Fruit fly (Drosophila melanogaster) whole organism, wandering third instar larva: Measurements from ENCODE around the gene Kap-alpha1.

Experiments used
- Abd-B ChIP-seq: fragments of >200 bp; optimal IDR thresholded peaks from 2 replicates; lab custom pipeline; 2017; ENCODE audit warnings: missing biosample characterization, missing genetic modification characterization
- CG32264 ChIP-seq: fragments of 200-800 bp; sonication (Bioruptor generic); optimal IDR thresholded peaks from 2 replicates; lab custom pipeline; 2016; ENCODE audit warnings: missing biosample characterization, missing genetic modification characterization
- CG9705 ChIP-seq: fragments of 200-800 bp; sonication (Bioruptor generic); optimal IDR thresholded peaks from 2 replicates; lab custom pipeline; 2018; ENCODE audit warnings: missing biosample characterization, mild to moderate bottlenecking, missing genetic modification characterization
- CrebA ChIP-seq: fragments of 200-800 bp; sonication (Bioruptor generic); optimal IDR thresholded peaks from 2 replicates; lab custom pipeline; 2016; ENCODE audit warnings: missing biosample characterization, mild to moderate bottlenecking, missing genetic modification characterization, borderline replicate concordance
- Dfd ChIP-seq: fragments of >200 bp; optimal IDR thresholded peaks from 2 replicates; lab custom pipeline; 2017; ENCODE audit warnings: missing biosample characterization, missing genetic modification characterization
- Dif ChIP-seq: fragments of 200-275, 200-300 bp; sonication (Bioruptor generic); optimal IDR thresholded peaks from 2 replicates; lab custom pipeline; 2018; ENCODE audit warnings: missing biosample characterization, missing genetic modification characterization; ENCODE audit not compliant: partially characterized antibody
- GATAd ChIP-seq: sonication (Bioruptor generic); optimal IDR thresholded peaks from 2 replicates; lab custom pipeline; 2016; ENCODE audit warnings: missing biosample characterization, missing genetic modification characterization
- HLH106 ChIP-seq: fragments of 200-800 bp; optimal IDR thresholded peaks from 3 replicates; lab custom pipeline; 2019; ENCODE audit warnings: missing biosample characterization, mild to moderate bottlenecking, missing genetic modification characterization, moderate library complexity
- Hnf4 ChIP-seq: fragments of 200-800 bp; sonication (Bioruptor generic); optimal IDR thresholded peaks from 2 replicates; lab custom pipeline; 2016; ENCODE audit warnings: missing biosample characterization, mild to moderate bottlenecking, missing genetic modification characterization
- Hr78 ChIP-seq: fragments of >200 bp; optimal IDR thresholded peaks from 2 replicates; lab custom pipeline; 2017; ENCODE audit warnings: missing biosample characterization, missing genetic modification characterization
- Hr83 ChIP-seq: fragments of 200-300 bp; sonication (Bioruptor generic); optimal IDR thresholded peaks from 2 replicates; lab custom pipeline; 2016; ENCODE audit warnings: missing biosample characterization, mild to moderate bottlenecking, missing genetic modification characterization, moderate library complexity; ENCODE audit not compliant: poor library complexity, severe bottlenecking
- Jra ChIP-seq: sonication (Bioruptor generic); optimal IDR thresholded peaks from 2 replicates; lab custom pipeline; 2016; ENCODE audit warnings: missing biosample characterization, missing genetic modification characterization
- Mio ChIP-seq: sonication (Bioruptor generic); optimal IDR thresholded peaks from 2 replicates; lab custom pipeline; 2016; ENCODE audit warnings: missing biosample characterization, missing genetic modification characterization
- Myc ChIP-seq: fragments of >200 bp; optimal IDR thresholded peaks from 2 replicates; lab custom pipeline; 2017
- N ChIP-seq: fragments of >200 bp; optimal IDR thresholded peaks from 2 replicates; lab custom pipeline; 2018; ENCODE audit warnings: missing biosample characterization, missing external identifiers, missing genetic modification characterization
- OdsH ChIP-seq: fragments of 200-800 bp; sonication (Bioruptor generic); optimal IDR thresholded peaks from 2 replicates; lab custom pipeline; 2016; ENCODE audit warnings: missing biosample characterization, mild to moderate bottlenecking, missing genetic modification characterization
- Rel ChIP-seq, 2 experiments: fragments of 200-800 bp; sonication (Bioruptor generic) in 1 of 2; optimal IDR thresholded peaks; 2 replicates in 1 of 2; 3 replicates in 1 of 2; lab custom pipeline; 2016 to 2019; ENCODE audit warnings: mild to moderate bottlenecking in 2 of 2, missing biosample characterization in 2 of 2, missing genetic modification characterization in 2 of 2, moderate library complexity in 1 of 2
- Sp1 ChIP-seq: fragments of 200-800 bp; sonication (Bioruptor generic); optimal IDR thresholded peaks from 3 replicates; lab custom pipeline; 2019; ENCODE audit warnings: missing biosample characterization, mild to moderate bottlenecking, missing genetic modification characterization, moderate library complexity
- Vsx2 ChIP-seq: fragments of 200-300, 225-300 bp; sonication (Bioruptor generic); optimal IDR thresholded peaks from 2 replicates; lab custom pipeline; 2018; ENCODE audit warnings: missing biosample characterization, missing genetic modification characterization; ENCODE audit not compliant: partially characterized antibody
- br ChIP-seq: fragments of 200-800 bp; sonication (Bioruptor generic); optimal IDR thresholded peaks from 2 replicates; lab custom pipeline; 2016; ENCODE audit warnings: missing biosample characterization, missing genetic modification characterization
- brk ChIP-seq: fragments of 200-800 bp; sonication (Bioruptor generic); optimal IDR thresholded peaks from 2 replicates; lab custom pipeline; 2016; ENCODE audit warnings: missing biosample characterization, mild to moderate bottlenecking, missing genetic modification characterization
- dl ChIP-seq, 2 experiments: fragments of 175-275, 200-275 bp in 1 of 2; fragments of 200-275 bp in 1 of 2; sonication (Bioruptor generic); optimal IDR thresholded peaks; lab custom pipeline; 2018; ENCODE audit warnings: mild to moderate bottlenecking in 2 of 2, missing biosample characterization in 2 of 2, missing genetic modification characterization in 2 of 2, moderate library complexity in 2 of 2; ENCODE audit not compliant: partially characterized antibody in 2 of 2, insufficient read depth in 1 of 2
- dmrt93B ChIP-seq: fragments of 200-800 bp; sonication (Bioruptor generic); optimal IDR thresholded peaks from 2 replicates; lab custom pipeline; 2018; ENCODE audit warnings: missing biosample characterization, mild to moderate bottlenecking, missing genetic modification characterization
- dsf ChIP-seq: sonication (Bioruptor generic); optimal IDR thresholded peaks from 2 replicates; lab custom pipeline; 2016; ENCODE audit warnings: missing biosample characterization, missing genetic modification characterization, borderline replicate concordance
- ey ChIP-seq: fragments of 200-800 bp; sonication (Bioruptor generic); optimal IDR thresholded peaks from 2 replicates; lab custom pipeline; 2016; ENCODE audit warnings: missing biosample characterization, missing genetic modification characterization
- foxo ChIP-seq, 2 experiments: fragments of 200-800 bp; sonication (Bioruptor generic); optimal IDR thresholded peaks; 2 replicates in 1 of 2; 3 replicates in 1 of 2; lab custom pipeline; 2016 to 2017; ENCODE audit warnings: missing biosample characterization in 2 of 2, missing genetic modification characterization in 2 of 2
- fru ChIP-seq: fragments of 200-800 bp; sonication (Bioruptor generic); optimal IDR thresholded peaks from 3 replicates; lab custom pipeline; 2016; ENCODE audit warnings: missing biosample characterization, mild to moderate bottlenecking, missing genetic modification characterization
- h ChIP-seq: fragments of 200-800 bp; sonication (Bioruptor generic); optimal IDR thresholded peaks from 3 replicates; lab custom pipeline; 2016; ENCODE audit warnings: missing biosample characterization, mild to moderate bottlenecking, missing genetic modification characterization
- jim ChIP-seq: fragments of 175-275, 200-325 bp; sonication (Bioruptor generic); optimal IDR thresholded peaks from 2 replicates; lab custom pipeline; 2016; ENCODE audit warnings: missing biosample characterization, mild to moderate bottlenecking, missing genetic modification characterization
- lola ChIP-seq: fragments of >200 bp; optimal IDR thresholded peaks from 2 replicates; lab custom pipeline; 2017; ENCODE audit warnings: missing biosample characterization, missing genetic modification characterization
- pan ChIP-seq: fragments of >200 bp; optimal IDR thresholded peaks from 2 replicates; lab custom pipeline; 2017
- psq ChIP-seq: fragments of 200-800 bp; sonication (Bioruptor generic); optimal IDR thresholded peaks from 3 replicates; lab custom pipeline; 2017; ENCODE audit warnings: missing biosample characterization, mild to moderate bottlenecking, missing genetic modification characterization, moderate library complexity
- rgr ChIP-seq: fragments of 200-800 bp; sonication (Bioruptor generic); optimal IDR thresholded peaks from 3 replicates; lab custom pipeline; 2016; ENCODE audit warnings: missing biosample characterization, mild to moderate bottlenecking, missing genetic modification characterization
- sage ChIP-seq: fragments of 200-800 bp; sonication (Bioruptor generic); optimal IDR thresholded peaks from 2 replicates; lab custom pipeline; 2016; ENCODE audit warnings: missing biosample characterization, mild to moderate bottlenecking, missing genetic modification characterization
- sv ChIP-seq: fragments of 200-800 bp; sonication (Bioruptor generic); optimal IDR thresholded peaks from 3 replicates; lab custom pipeline; 2016; ENCODE audit warnings: missing biosample characterization, missing genetic modification characterization
- tai ChIP-seq: sonication (Bioruptor generic); optimal IDR thresholded peaks from 2 replicates; lab custom pipeline; 2016; ENCODE audit warnings: missing biosample characterization, missing genetic modification characterization
- usp ChIP-seq: fragments of >200 bp; optimal IDR thresholded peaks from 2 replicates; lab custom pipeline; 2017; ENCODE audit warnings: missing biosample characterization, missing genetic modification characterization
- woc ChIP-seq: sonication (Bioruptor generic); optimal IDR thresholded peaks from 2 replicates; lab custom pipeline; 2016; ENCODE audit warnings: missing biosample characterization, mild to moderate bottlenecking, missing genetic modification characterization

The Kap-alpha1 gene

DNA sequence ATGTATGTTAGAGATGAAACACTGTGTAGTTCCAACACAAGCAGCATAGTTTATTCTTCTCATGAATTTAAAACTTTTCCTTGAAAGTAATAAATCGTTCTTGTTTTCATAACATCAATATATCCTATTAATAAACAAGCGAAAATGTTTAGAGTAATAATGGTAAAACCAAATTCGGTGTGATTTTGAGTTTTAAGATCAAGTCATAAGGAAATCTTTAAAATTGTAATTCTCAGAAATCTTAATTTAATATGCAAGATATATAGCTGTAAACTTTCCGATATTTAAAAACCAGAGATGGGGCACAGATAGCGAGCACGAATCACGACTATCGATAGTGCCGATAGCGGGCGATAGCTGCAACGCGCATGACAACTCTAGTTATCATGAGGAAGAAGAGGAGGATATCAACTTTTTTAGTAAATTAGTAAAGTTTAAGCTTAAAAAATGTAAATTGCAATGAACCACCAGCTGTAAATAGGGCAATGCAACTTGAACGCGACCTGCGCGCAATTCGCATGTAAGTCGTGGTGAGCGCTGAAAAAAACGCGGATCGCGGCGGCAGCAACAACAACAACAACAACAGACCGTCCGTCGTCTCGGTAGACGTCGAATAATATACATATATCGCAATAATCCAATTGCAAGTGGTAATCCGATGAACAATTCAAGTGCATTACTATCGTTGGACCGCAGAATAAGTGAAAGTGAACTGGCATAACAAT lies 10.9 kb downstream of the Kap-alpha1 start, which contains the start of the genes Fibp and Deaf1:
TSS of gene Fibp (minus strand) at position 161 of the 725 bp plus-strand sequence.
TSS of gene Deaf1 (plus strand) at position 368 of the 725 bp plus-strand sequence.
- TF ChIP-seq Mio (peak; percentile 8), brk (GFP tag; lab: Kevin White, UChicago) (no peak), woc (GFP tag; lab: Kevin White, UChicago) (peak; percentile 90), fru (GFP tag; lab: Kevin White, UChicago) (peak; percentile 82), sv (peak; percentile 74), N (GFP tag; lab: Kevin White, UChicago) (no peak), lola (GFP tag; lab: Kevin White, UChicago) (no peak), Dif (GFP tag; lab: Kevin White, UChicago) (no peak), GATAd (GFP tag; lab: Kevin White, UChicago) (peak; percentile 82), CG32264 (GFP tag; lab: Kevin White, UChicago) (peak; percentile 33), Hr83 (GFP tag; lab: Kevin White, UChicago) (peak; percentile 67), dl (GFP tag; optimal IDR thresholded peaks at IDR 0.05; lab: Kevin White, UChicago; ENCODE audit: insufficient read depth in 1 of 2, partially characterized antibody in 2 of 2) (no peak), CrebA (no peak), Myc (lab: Kevin White, UChicago) (no peak), h (peak; percentile 83), Sp1 (peak; percentile 78), OdsH (peak; percentile 78), ey (GFP tag; lab: Kevin White, UChicago) (peak; percentile 76), CG9705 (peak; percentile 59), rgr (GFP tag; lab: Kevin White, UChicago) (peak; percentile 79), pan (no peak), HLH106 (tag; lab: Kevin White, UChicago) (peak; percentile 82), tai (GFP tag; lab: Kevin White, UChicago) (no peak), jim (no peak), Rel (GFP tag; optimal IDR thresholded peaks at IDR 0.05; lab: Kevin White, UChicago) (no peak), Rel (tag; optimal IDR thresholded peaks at IDR 0.05; lab: Kevin White, UChicago) (no peak), dmrt93B (GFP tag; lab: Kevin White, UChicago) (no peak), Abd-B (GFP tag; lab: Kevin White, UChicago) (no peak), Jra (GFP tag; lab: Kevin White, UChicago) (peak; percentile 88), Dfd (GFP tag; lab: Kevin White, UChicago) (no peak), foxo (GFP tag; optimal IDR thresholded peaks at IDR 0.05; lab: Kevin White, UChicago) (peak in 1 of 2 experiments; percentile 84), Hnf4 (peak; percentile 85), Hr78 (GFP tag; lab: Kevin White, UChicago) (no peak), Vsx2 (GFP tag; lab: Kevin White, UChicago) (no peak), psq (GFP tag; lab: Kevin White, UChicago) (peak; percentile 69), br (peak; percentile 81), usp (GFP tag; lab: Kevin White, UChicago) (no peak), dsf (GFP tag; lab: Kevin White, UChicago) (peak; percentile 50), sage (GFP tag; lab: Kevin White, UChicago) (no peak)

DNA sequence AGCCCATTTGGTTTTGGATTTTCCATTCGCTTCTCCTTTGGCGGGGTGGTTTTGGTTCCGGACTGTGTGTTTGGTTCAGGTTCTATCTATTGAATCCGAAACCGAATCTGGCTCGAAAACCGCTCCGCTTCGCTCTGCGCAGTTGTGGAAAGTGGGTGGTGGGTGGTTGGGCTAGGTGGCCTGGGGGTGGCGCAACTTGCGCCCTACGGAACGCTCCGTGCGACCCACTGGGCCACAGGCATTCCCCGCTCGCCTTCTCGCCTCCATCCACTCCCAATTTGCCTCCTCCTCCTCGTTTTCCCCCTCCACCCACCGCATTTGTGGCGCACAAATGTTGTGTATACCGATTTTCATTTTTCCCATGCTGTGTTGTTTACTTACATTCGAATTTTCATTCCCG lies 11.7 kb downstream of the Kap-alpha1 start:
- TF ChIP-seq Hnf4 (no peak), Jra (GFP tag; lab: Kevin White, UChicago) (no peak), ey (GFP tag; lab: Kevin White, UChicago) (no peak), N (GFP tag; lab: Kevin White, UChicago) (no peak), dsf (GFP tag; lab: Kevin White, UChicago) (no peak), foxo (GFP tag; optimal IDR thresholded peaks at IDR 0.05; lab: Kevin White, UChicago) (no peak), Rel (GFP tag; optimal IDR thresholded peaks at IDR 0.05; lab: Kevin White, UChicago) (no peak), Rel (tag; optimal IDR thresholded peaks at IDR 0.05; lab: Kevin White, UChicago) (no peak), sage (GFP tag; lab: Kevin White, UChicago) (no peak), HLH106 (tag; lab: Kevin White, UChicago) (no peak), rgr (GFP tag; lab: Kevin White, UChicago) (no peak), Mio (no peak), Sp1 (no peak), Vsx2 (GFP tag; lab: Kevin White, UChicago) (no peak), Hr78 (GFP tag; lab: Kevin White, UChicago) (no peak), Myc (lab: Kevin White, UChicago) (no peak)
